Worm (Caenorhabditis elegans) whole organism, early embryonic: Measurements from ENCODE around the gene F59B8.1.
A peak's percentile ranks its signal among the peaks of the same experiment; 100 is the strongest.

Source experiments
- B0310.2 ChIP-seq: sonication (generic microtip); optimal IDR thresholded peaks from 2 replicates; lab custom pipeline; 2016; ENCODE audit warnings: mild to moderate bottlenecking, missing genetic modification characterization, missing compliant biosample characterization
- F13C5.2 ChIP-seq: sonication (generic microtip); optimal IDR thresholded peaks from 2 replicates; lab custom pipeline; 2017; ENCODE audit warnings: mild to moderate bottlenecking, missing genetic modification characterization, inconsistent platforms, missing compliant biosample characterization
- aly-1 ChIP-seq: sonication (generic microtip); optimal IDR thresholded peaks from 2 replicates; lab custom pipeline; 2016; ENCODE audit warnings: missing genetic modification characterization, missing compliant biosample characterization
- ama-1 ChIP-seq: fragments of 150-350 bp; optimal IDR thresholded peaks from 2 replicates; lab custom pipeline; 2014
- ceh-13 ChIP-seq: fragments of 200-800 bp; sonication (Bioruptor generic); optimal IDR thresholded peaks from 2 replicates; lab custom pipeline; 2018; ENCODE audit warnings: mild to moderate bottlenecking, missing genetic modification characterization, missing compliant biosample characterization
- ceh-36 ChIP-seq: sonication (generic microtip); optimal IDR thresholded peaks from 2 replicates; lab custom pipeline; 2016; ENCODE audit warnings: missing genetic modification characterization, inconsistent platforms, missing compliant biosample characterization
- ets-7 ChIP-seq: sonication (generic microtip); optimal IDR thresholded peaks from 2 replicates; lab custom pipeline; 2016; ENCODE audit warnings: missing genotype, missing genetic modification characterization, missing compliant biosample characterization
- flt-1 ChIP-seq: fragments of 200-800 bp; sonication (Bioruptor generic); IDR thresholded peaks from 2 replicates; pipeline ENCODE4 v1.3.6; 2022; ENCODE audit warnings: missing genetic modification characterization, missing compliant biosample characterization
- hmbx-1 ChIP-seq: sonication (generic microtip); optimal IDR thresholded peaks from 2 replicates; lab custom pipeline; 2016; ENCODE audit warnings: mild to moderate bottlenecking, missing genetic modification characterization, missing compliant biosample characterization
- hmg-4 ChIP-seq: fragments of 200-800 bp; sonication (Bioruptor generic); optimal IDR thresholded peaks from 2 replicates; lab custom pipeline; 2018; ENCODE audit warnings: mild to moderate bottlenecking, missing genetic modification characterization, missing compliant biosample characterization
- hnd-1 ChIP-seq: sonication (generic microtip); optimal IDR thresholded peaks from 2 replicates; lab custom pipeline; 2016; ENCODE audit warnings: missing genetic modification characterization, missing compliant biosample characterization
- pes-1 ChIP-seq: fragments of 200-800 bp; sonication (Bioruptor generic); IDR thresholded peaks from 2 replicates; pipeline ENCODE4 v1.3.6; 2022; ENCODE audit warnings: missing genetic modification reagents, missing genetic modification characterization, missing compliant biosample characterization
- scrt-1 ChIP-seq: fragments of 200-800 bp; sonication (Bioruptor generic); IDR thresholded peaks from 2 replicates; pipeline ENCODE4 v1.3.6; 2022; ENCODE audit warnings: missing genetic modification characterization, missing compliant biosample characterization
- sea-1 ChIP-seq: fragments of 200-800 bp; sonication (Bioruptor generic); conservative IDR thresholded peaks from 2 replicates; pipeline ENCODE4 v1.3.6; 2022; ENCODE audit warnings: missing genetic modification characterization, missing compliant biosample characterization
- tbx-11 ChIP-seq: fragments of 200-800 bp; sonication (Bioruptor generic); IDR thresholded peaks from 2 replicates; pipeline ENCODE4 v1.3.6; 2022; ENCODE audit warnings: missing genetic modification characterization, missing compliant biosample characterization
- tbx-37 ChIP-seq: fragments of 200-800 bp; sonication (Bioruptor generic); conservative IDR thresholded peaks from 2 replicates; pipeline ENCODE4 v1.3.6; 2022; ENCODE audit warnings: missing genetic modification reagents, missing genetic modification characterization, missing compliant biosample characterization
- tra-4 ChIP-seq: sonication (generic microtip); optimal IDR thresholded peaks from 2 replicates; lab custom pipeline; 2017; ENCODE audit warnings: missing genetic modification characterization, missing compliant biosample characterization

F59B8.1 gene

DNA sequence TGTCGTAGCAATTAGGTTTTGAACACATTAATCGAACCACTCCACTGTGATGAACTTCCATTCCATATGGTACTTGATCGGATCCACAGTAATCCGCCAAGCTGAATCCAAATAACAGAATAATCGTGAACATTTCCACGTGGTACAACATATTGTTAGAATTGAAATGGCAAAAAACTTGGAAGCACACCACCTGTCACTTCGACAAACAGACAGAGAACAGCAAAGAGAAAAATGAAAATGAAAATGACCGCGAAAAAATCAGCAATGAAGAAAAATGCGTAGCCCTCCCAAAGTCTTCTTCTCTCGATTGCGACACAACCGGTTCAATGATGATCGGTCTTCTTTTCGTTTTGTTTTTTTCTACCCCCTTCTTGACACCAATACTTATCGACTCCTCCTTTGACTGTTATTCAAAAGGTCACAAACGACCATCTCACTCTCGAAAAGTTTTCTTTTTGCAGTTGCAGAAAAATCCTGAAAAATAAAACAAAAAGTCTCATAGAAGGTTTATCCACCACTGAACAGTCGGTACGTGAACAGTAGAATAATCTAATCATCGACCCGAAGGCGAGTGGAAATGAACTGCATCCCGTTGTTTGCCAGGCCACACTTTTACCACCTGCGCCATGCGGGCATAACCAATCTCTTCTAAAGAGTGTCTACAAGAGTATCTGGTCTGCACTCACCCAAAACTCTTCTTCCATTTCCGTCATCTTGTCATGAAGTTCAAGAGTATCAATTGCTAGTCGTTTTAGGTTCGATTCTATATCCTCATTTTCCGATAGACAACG, 49.3 kb downstream of the F59B8.1 start, which contains the start of gene wrt-3:
wrt-3 (minus strand) TSS at position 322 of the 794 bp plus-strand sequence.
- peak; percentile 93 for TF ChIP-seq ceh-13 (GFP tag; lab: Kevin White, UChicago)
- no peak for TF ChIP-seq hmg-4
- TF ChIP-seq ets-7: peak; percentile 86
- TF ChIP-seq pes-1 (GFP tag; lab: Robert Waterston, UW): peak; percentile 98
- TF ChIP-seq scrt-1: peak; percentile 99
- TF ChIP-seq aly-1 (tag; lab: Kevin White, UChicago): peak; percentile 95
- TF ChIP-seq ceh-36: peak; percentile 95
- peak; percentile 98 for TF ChIP-seq tbx-11
- peak; percentile 94 for TF ChIP-seq tbx-37 (GFP tag; lab: Robert Waterston, UW)
- TF ChIP-seq flt-1: peak; percentile 95
- peak; percentile 87 for TF ChIP-seq hnd-1 (tag; lab: Kevin White, UChicago)
- TF ChIP-seq ama-1 (lab: Kevin White, UChicago): no peak
- peak; percentile 87 for TF ChIP-seq tra-4 (tag; lab: Kevin White, UChicago)
- TF ChIP-seq hmbx-1 (tag; lab: Kevin White, UChicago): peak; percentile 81
- peak; percentile 91 for TF ChIP-seq F13C5.2 (tag; lab: Kevin White, UChicago)
- no peak; the same call in 1 of the 2 replicates for TF ChIP-seq sea-1 (GFP tag; lab: Robert Waterston, UW)
- TF ChIP-seq B0310.2 (tag; lab: Kevin White, UChicago): peak; percentile 92

ce11 chrIV:9480936-9481335, 52.9 kb downstream of the F59B8.1 start, which contains the start of gene cng-3:
Gene cng-3, minus strand, starts transcription at chrIV:9481037.
- TF ChIP-seq tra-4 (tag; lab: Kevin White, UChicago): no peak
- TF ChIP-seq scrt-1: no peak
- no peak for TF ChIP-seq tbx-11
- TF ChIP-seq ama-1 (lab: Kevin White, UChicago): no peak
- no peak for TF ChIP-seq tbx-37 (GFP tag; lab: Robert Waterston, UW)
- TF ChIP-seq aly-1 (tag; lab: Kevin White, UChicago): no peak
- TF ChIP-seq F13C5.2 (tag; lab: Kevin White, UChicago): no peak
- no peak for TF ChIP-seq flt-1
- TF ChIP-seq ets-7: no peak
- no peak for TF ChIP-seq hmg-4
- TF ChIP-seq B0310.2 (tag; lab: Kevin White, UChicago): no peak
- TF ChIP-seq ceh-36: no peak
- no peak for TF ChIP-seq hnd-1 (tag; lab: Kevin White, UChicago)
- TF ChIP-seq sea-1 (GFP tag; lab: Robert Waterston, UW): no peak

ce11 chrIV:9485040-9485439, 57.0 kb downstream of the F59B8.1 start, which contains the start of gene gadr-2:
Gene gadr-2, minus strand, starts transcription at chrIV:9485140.
- TF ChIP-seq flt-1 (no peak), scrt-1 (no peak), tra-4 (tag; lab: Kevin White, UChicago) (no peak), sea-1 (GFP tag; lab: Robert Waterston, UW) (no peak), B0310.2 (tag; lab: Kevin White, UChicago) (no peak), F13C5.2 (tag; lab: Kevin White, UChicago) (no peak), ama-1 (lab: Kevin White, UChicago) (no peak), pes-1 (GFP tag; lab: Robert Waterston, UW) (no peak), ets-7 (no peak), ceh-13 (GFP tag; lab: Kevin White, UChicago) (no peak), hnd-1 (tag; lab: Kevin White, UChicago) (no peak), tbx-11 (no peak), hmg-4 (no peak), tbx-37 (GFP tag; lab: Robert Waterston, UW) (no peak), aly-1 (tag; lab: Kevin White, UChicago) (no peak), ceh-36 (no peak), hmbx-1 (tag; lab: Kevin White, UChicago) (no peak)

ce11 chrIV:9485972-9486371, 57.9 kb downstream of the F59B8.1 start, which contains the start of gene sru-2:
Gene sru-2, plus strand, starts transcription at chrIV:9486272.
- no peak for TF ChIP-seq pes-1 (GFP tag; lab: Robert Waterston, UW)
- no peak for TF ChIP-seq hmg-4
- no peak for TF ChIP-seq sea-1 (GFP tag; lab: Robert Waterston, UW)
- TF ChIP-seq scrt-1: no peak
- TF ChIP-seq tra-4 (tag; lab: Kevin White, UChicago): no peak
- TF ChIP-seq flt-1: no peak
- TF ChIP-seq hmbx-1 (tag; lab: Kevin White, UChicago): no peak
- no peak for TF ChIP-seq ets-7
- TF ChIP-seq ceh-13 (GFP tag; lab: Kevin White, UChicago): no peak
- TF ChIP-seq aly-1 (tag; lab: Kevin White, UChicago): no peak
- no peak for TF ChIP-seq hnd-1 (tag; lab: Kevin White, UChicago)
- TF ChIP-seq ceh-36: no peak
- no peak for TF ChIP-seq F13C5.2 (tag; lab: Kevin White, UChicago)
- TF ChIP-seq ama-1 (lab: Kevin White, UChicago): no peak
- no peak for TF ChIP-seq B0310.2 (tag; lab: Kevin White, UChicago)
- TF ChIP-seq tbx-37 (GFP tag; lab: Robert Waterston, UW): no peak
- TF ChIP-seq tbx-11: no peak

- TF ChIP-seq aly-1 (tag; lab: Kevin White, UChicago) (no peak), B0310.2 (tag; lab: Kevin White, UChicago) (no peak), F13C5.2 (tag; lab: Kevin White, UChicago) (no peak), tbx-37 (GFP tag; lab: Robert Waterston, UW) (no peak), ceh-36 (no peak), ceh-13 (GFP tag; lab: Kevin White, UChicago) (no peak), scrt-1 (no peak), pes-1 (GFP tag; lab: Robert Waterston, UW) (no peak), flt-1 (no peak), sea-1 (GFP tag; lab: Robert Waterston, UW) (no peak), hnd-1 (tag; lab: Kevin White, UChicago) (no peak), ets-7 (no peak), tbx-11 (no peak), ama-1 (lab: Kevin White, UChicago) (no peak)
Measured at ce11 chrIV:9486779-9487178, 58.7 kb downstream of the F59B8.1 start.

ce11 chrIV:9488315-9488714, 60.3 kb downstream of the F59B8.1 start, which contains the start of gene sru-1:
Gene sru-1, plus strand, starts transcription at chrIV:9488615.
- TF ChIP-seq tbx-11: no peak
- TF ChIP-seq F13C5.2 (tag; lab: Kevin White, UChicago): no peak
- TF ChIP-seq pes-1 (GFP tag; lab: Robert Waterston, UW): no peak
- no peak for TF ChIP-seq ama-1 (lab: Kevin White, UChicago)
- TF ChIP-seq tra-4 (tag; lab: Kevin White, UChicago): no peak
- no peak for TF ChIP-seq hmbx-1 (tag; lab: Kevin White, UChicago)
- no peak for TF ChIP-seq tbx-37 (GFP tag; lab: Robert Waterston, UW)
- TF ChIP-seq scrt-1: no peak
- TF ChIP-seq hnd-1 (tag; lab: Kevin White, UChicago): no peak
- TF ChIP-seq aly-1 (tag; lab: Kevin White, UChicago): no peak
- no peak for TF ChIP-seq hmg-4
